Worm (Caenorhabditis elegans) whole organism, early embryonic: ENCODE measurements around the gene str-97.

Source experiments
- B0310.2 ChIP-seq: sonication (generic microtip); optimal IDR thresholded peaks from 2 replicates; lab custom pipeline; 2016; ENCODE audit warnings: mild to moderate bottlenecking, missing genetic modification characterization, missing compliant biosample characterization
- ama-1 ChIP-seq: fragments of 150-350 bp; optimal IDR thresholded peaks from 2 replicates; lab custom pipeline; 2014
- hmg-4 ChIP-seq: fragments of 200-800 bp; sonication (Bioruptor generic); optimal IDR thresholded peaks from 2 replicates; lab custom pipeline; 2018; ENCODE audit warnings: mild to moderate bottlenecking, missing genetic modification characterization, missing compliant biosample characterization
- hnd-1 ChIP-seq: sonication (generic microtip); optimal IDR thresholded peaks from 2 replicates; lab custom pipeline; 2016; ENCODE audit warnings: missing genetic modification characterization, missing compliant biosample characterization
- scrt-1 ChIP-seq: fragments of 200-800 bp; sonication (Bioruptor generic); IDR thresholded peaks from 2 replicates; pipeline ENCODE4 v1.3.6; 2022; ENCODE audit warnings: missing genetic modification characterization, missing compliant biosample characterization

ce11 chrV:16115381-16115780 is 39.6 kb downstream of the str-97 start, which contains the start of gene str-25:
- no peak for TF ChIP-seq B0310.2
- TF ChIP-seq hnd-1 (tag; lab: Kevin White, UChicago), result no peak
- no peak for TF ChIP-seq scrt-1 (GFP tag; lab: Robert Waterston, UW)
- TF ChIP-seq ama-1 (lab: Kevin White, UChicago), result no peak
- TF ChIP-seq hmg-4 (GFP tag; lab: Kevin White, UChicago), result no peak
